Worm (Caenorhabditis elegans): Measurements from ENCODE around the gene cdh-7.

cdh-7 gene

ce11 chrII:14869644-14870043 lies 26.6 kb downstream of the cdh-7 start, which contains the start of gene R05H10.3:
Gene R05H10.3 (plus strand): TSS chrII:14869944.
- TF ChIP-seq flt-1 (GFP tag; IDR thresholded peaks at IDR 0.05): no peak
- TF ChIP-seq pes-1 (GFP tag; IDR thresholded peaks at IDR 0.05): no peak
- TF ChIP-seq scrt-1 (GFP tag; IDR thresholded peaks at IDR 0.05): no peak
- no peak for TF ChIP-seq hmg-4 (GFP tag; optimal IDR thresholded peaks at IDR 0.05)
- TF ChIP-seq hmbx-1 (tag; optimal IDR thresholded peaks at IDR 0.05): no peak
- no peak for TF ChIP-seq tbx-37 (GFP tag; conservative IDR thresholded peaks at IDR 0.05)
- no peak for TF ChIP-seq F13C5.2 (tag; optimal IDR thresholded peaks at IDR 0.05)

DNA sequence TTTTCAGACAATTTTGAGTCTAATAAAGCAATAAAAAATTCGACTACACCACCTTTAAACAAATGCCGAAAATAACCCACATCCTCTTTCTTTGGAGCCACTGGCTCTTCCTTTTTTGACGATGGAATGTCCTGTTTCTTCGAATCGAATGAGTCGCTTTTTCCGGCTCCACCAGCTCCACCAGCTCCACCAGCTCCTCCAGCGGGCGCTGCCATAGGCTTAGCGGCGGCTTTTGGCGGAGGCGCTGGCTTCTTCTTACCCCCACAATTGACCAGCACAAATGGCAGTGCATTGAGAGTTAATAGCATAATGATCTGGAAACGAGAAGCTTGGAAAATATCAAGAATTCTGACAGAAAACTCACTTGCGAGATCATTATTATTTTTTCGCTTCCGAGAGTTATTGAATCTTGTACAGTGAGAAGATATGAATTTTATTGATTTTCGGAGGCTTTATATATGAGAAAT lies 33.7 kb downstream of the cdh-7 start, which contains the start of gene Y53F4A.2:
Y53F4A.2 (minus strand) TSS at position 417 of the 467 bp plus-strand sequence.
- TF ChIP-seq aly-1 (tag; optimal IDR thresholded peaks at IDR 0.05) (no peak), sea-1 (GFP tag; conservative IDR thresholded peaks at IDR 0.05) (no peak), hmg-4 (GFP tag; optimal IDR thresholded peaks at IDR 0.05) (no peak), tra-4 (tag; optimal IDR thresholded peaks at IDR 0.05) (no peak), scrt-1 (GFP tag; IDR thresholded peaks at IDR 0.05) (no peak), ceh-13 (GFP tag; optimal IDR thresholded peaks at IDR 0.05) (no peak), flt-1 (GFP tag; IDR thresholded peaks at IDR 0.05) (no peak), B0310.2 (tag; optimal IDR thresholded peaks at IDR 0.05) (no peak), tbx-11 (GFP tag; IDR thresholded peaks at IDR 0.05) (no peak), F13C5.2 (tag; optimal IDR thresholded peaks at IDR 0.05) (no peak), hnd-1 (tag; optimal IDR thresholded peaks at IDR 0.05) (no peak), ets-7 (tag; optimal IDR thresholded peaks at IDR 0.05) (no peak), ama-1 (optimal IDR thresholded peaks at IDR 0.05) (no peak), hmbx-1 (tag; optimal IDR thresholded peaks at IDR 0.05) (no peak), tbx-37 (GFP tag; conservative IDR thresholded peaks at IDR 0.05) (no peak), ceh-36 (tag; optimal IDR thresholded peaks at IDR 0.05) (no peak), pes-1 (GFP tag; IDR thresholded peaks at IDR 0.05) (no peak)

- TF ChIP-seq tbx-37 (GFP tag; conservative IDR thresholded peaks at IDR 0.05) (no peak), scrt-1 (GFP tag; IDR thresholded peaks at IDR 0.05) (no peak), ets-7 (tag; optimal IDR thresholded peaks at IDR 0.05) (no peak), F13C5.2 (tag; optimal IDR thresholded peaks at IDR 0.05) (no peak), B0310.2 (tag; optimal IDR thresholded peaks at IDR 0.05) (no peak), flt-1 (GFP tag; IDR thresholded peaks at IDR 0.05) (no peak), ama-1 (optimal IDR thresholded peaks at IDR 0.05) (no peak), tra-4 (tag; optimal IDR thresholded peaks at IDR 0.05) (no peak), aly-1 (tag; optimal IDR thresholded peaks at IDR 0.05) (no peak), hmg-4 (GFP tag; optimal IDR thresholded peaks at IDR 0.05) (no peak), ceh-36 (tag; optimal IDR thresholded peaks at IDR 0.05) (no peak), tbx-11 (GFP tag; IDR thresholded peaks at IDR 0.05) (no peak), pes-1 (GFP tag; IDR thresholded peaks at IDR 0.05) (no peak)
Measured at ce11 chrII:14892515-14892914, 49.5 kb downstream of the cdh-7 start.

- TF ChIP-seq ceh-13 (GFP tag; optimal IDR thresholded peaks at IDR 0.05) (no peak), sea-1 (GFP tag; conservative IDR thresholded peaks at IDR 0.05) (no peak), tra-4 (tag; optimal IDR thresholded peaks at IDR 0.05) (no peak), ceh-36 (tag; optimal IDR thresholded peaks at IDR 0.05) (no peak), pes-1 (GFP tag; IDR thresholded peaks at IDR 0.05) (no peak), flt-1 (GFP tag; IDR thresholded peaks at IDR 0.05) (no peak), hnd-1 (tag; optimal IDR thresholded peaks at IDR 0.05) (no peak), aly-1 (tag; optimal IDR thresholded peaks at IDR 0.05) (no peak), scrt-1 (GFP tag; IDR thresholded peaks at IDR 0.05) (no peak), tbx-37 (GFP tag; conservative IDR thresholded peaks at IDR 0.05) (no peak), tbx-11 (GFP tag; IDR thresholded peaks at IDR 0.05) (no peak), ets-7 (tag; optimal IDR thresholded peaks at IDR 0.05) (no peak), B0310.2 (tag; optimal IDR thresholded peaks at IDR 0.05) (no peak)
Measured at ce11 chrII:14896503-14896902, 53.5 kb downstream of the cdh-7 start.

Data from whole organism, early embryonic.